Fruit fly (Drosophila melanogaster): ENCODE measurements around the gene SA1.

SA1 gene

DNA sequence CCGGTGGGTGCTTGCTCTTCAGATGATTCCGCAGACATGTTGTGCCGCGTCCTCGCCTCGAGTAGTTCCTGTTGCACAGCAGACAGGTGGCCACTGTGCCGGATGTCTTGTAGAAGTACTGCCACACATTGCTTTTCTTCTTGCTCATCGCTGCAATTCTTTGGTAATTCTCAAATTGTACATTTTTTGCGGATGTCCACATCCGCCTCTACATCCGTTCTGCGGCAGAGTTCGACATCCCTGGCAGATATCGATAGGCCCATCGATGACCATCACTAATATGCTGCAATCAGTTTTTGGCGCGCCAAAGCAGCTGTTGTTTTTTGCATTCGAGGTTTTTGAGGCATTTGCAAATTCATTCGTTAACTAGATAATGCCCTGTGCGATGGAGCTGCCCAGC lies 6.5 kb downstream of the SA1 start, which contains the start of the genes CG13775 and CG3430 (continued):
- TF ChIP-seq hbn (GFP tag; IDR thresholded peaks at IDR 0.05; ENCODE audit: partially characterized antibody) (peak; percentile 65), CG31365 (tag; optimal IDR thresholded peaks at IDR 0.05) (no peak), Dfd (GFP tag; optimal IDR thresholded peaks at IDR 0.05) (no peak), CG4707 (GFP tag; optimal IDR thresholded peaks at IDR 0.05) (no peak), ttk (GFP tag; IDR thresholded peaks at IDR 0.05) (no peak), aop (GFP tag; IDR thresholded peaks at IDR 0.05) (peak; percentile 94), HmgZ (tag; optimal IDR thresholded peaks at IDR 0.05) (peak; percentile 72), dimm (GFP tag; IDR thresholded peaks at IDR 0.05) (no peak), Hmx (GFP tag; optimal IDR thresholded peaks at IDR 0.05) (no peak), sr (GFP tag; IDR thresholded peaks at IDR 0.05) (no peak), bigmax (GFP tag; optimal IDR thresholded peaks at IDR 0.05) (peak; percentile 49), CG8281 (tag; optimal IDR thresholded peaks at IDR 0.05) (no peak), CG8290 (GFP tag; optimal IDR thresholded peaks at IDR 0.05) (peak; percentile 3), CG8290 (tag; optimal IDR thresholded peaks at IDR 0.05) (peak in 1 of 2 experiments; percentile 62), yki (optimal IDR thresholded peaks at IDR 0.05) (no peak), CG12155 (GFP tag; optimal IDR thresholded peaks at IDR 0.05) (no peak), MTF-1 (GFP tag; optimal IDR thresholded peaks at IDR 0.05; ENCODE audit: borderline replicate concordance) (no peak), CG2889 (GFP tag; IDR thresholded peaks at IDR 0.05) (no peak), CG18764 (GFP tag; optimal IDR thresholded peaks at IDR 0.05) (no peak), tup (GFP tag; optimal IDR thresholded peaks at IDR 0.05) (no peak), dm (GFP tag; optimal IDR thresholded peaks at IDR 0.05) (peak; percentile 40), Ets97D (GFP tag; optimal IDR thresholded peaks at IDR 0.05) (peak; percentile 93), tio (GFP tag; optimal IDR thresholded peaks at IDR 0.05) (no peak), slbo (GFP tag; IDR thresholded peaks at IDR 0.05) (peak; percentile 67), CG6272 (GFP tag; IDR thresholded peaks at IDR 0.05) (0 out of 2 replicates have a peak, but pooled peaks have one; percentile 15), Bteb2 (GFP tag; optimal IDR thresholded peaks at IDR 0.05) (no peak), ci (GFP tag; IDR thresholded peaks at IDR 0.05) (peak; percentile 52; the same call in 2 of the 3 replicates), hkb (optimal IDR thresholded peaks at IDR 0.05) (no peak), hkb (GFP tag; IDR thresholded peaks at IDR 0.05) (0 out of 2 replicates have a peak, but pooled peaks have one; percentile 21), Ets65A (GFP tag) (peak; percentile 98), CkIIα-i1 (GFP tag; IDR thresholded peaks at IDR 0.05) (no peak), Opbp (GFP tag; IDR thresholded peaks at IDR 0.05; ENCODE audit: partially characterized antibody) (peak; percentile 70; the same call in 2 of the 3 replicates), Hmr (GFP tag; optimal IDR thresholded peaks at IDR 0.05) (no peak), CG8478 (optimal IDR thresholded peaks at IDR 0.05) (no peak), Pdp1 (GFP tag; optimal IDR thresholded peaks at IDR 0.05) (peak in 1 of 2 experiments; percentile 65), CG1024 (GFP tag; IDR thresholded peaks at IDR 0.05) (no peak), CG13287 (GFP tag; IDR thresholded peaks at IDR 0.05; ENCODE audit: partially characterized antibody) (peak; percentile 81), amos (GFP tag; IDR thresholded peaks at IDR 0.05; ENCODE audit: partially characterized antibody) (peak; percentile 78), Sin3A (optimal IDR thresholded peaks at IDR 0.05) (peak; percentile 43), CG14441 (GFP tag; IDR thresholded peaks at IDR 0.05) (no peak), CG30020 (tag; optimal IDR thresholded peaks at IDR 0.05) (peak; percentile 17), ase (GFP tag; IDR thresholded peaks at IDR 0.05) (0 out of 3 replicates have a peak, but pooled peaks have one; percentile 16), dpn (GFP tag; optimal IDR thresholded peaks at IDR 0.05) (peak; percentile 25 to 54), Med (GFP tag) (peak; percentile 92), CG4820 (GFP tag; optimal IDR thresholded peaks at IDR 0.05) (peak; percentile 2), CG9932 (GFP tag; IDR thresholded peaks at IDR 0.05) (peak; percentile 61), Dp (GFP tag; optimal IDR thresholded peaks at IDR 0.05) (peak; percentile 82), otp (GFP tag; IDR thresholded peaks at IDR 0.05) (no peak), cwo (GFP tag; optimal IDR thresholded peaks at IDR 0.05) (no peak), CG17385 (GFP tag; optimal IDR thresholded peaks at IDR 0.05) (peak; percentile 39), chinmo (GFP tag; IDR thresholded peaks at IDR 0.05; ENCODE audit: partially characterized antibody) (peak; percentile 74; the same call in 2 of the 4 replicates), HmgD (GFP tag; optimal IDR thresholded peaks at IDR 0.05) (peak; percentile 39), croc (GFP tag; conservative IDR thresholded peaks at IDR 0.05) (no peak)

Measured in whole organism, embryonic.